Fruit fly (Drosophila melanogaster) Kc167 (cell line): ENCODE measurements around the gene amx.

ENCODE experiments used
- Myc ChIP-seq: fragments of >200 bp; optimal IDR thresholded peaks from 2 replicates; lab custom pipeline; 2017; ENCODE audit warnings: missing external identifiers
- Sin3A ChIP-seq: fragments of >200 bp; optimal IDR thresholded peaks from 2 replicates; lab custom pipeline; 2018; ENCODE audit warnings: missing external identifiers
- h ChIP-seq: fragments of >200 bp; optimal IDR thresholded peaks from 3 replicates; lab custom pipeline; 2018; ENCODE audit warnings: missing external identifiers
- insv ChIP-seq: fragments of >200 bp; optimal IDR thresholded peaks from 3 replicates; lab custom pipeline; 2018; ENCODE audit warnings: missing external identifiers
- psq ChIP-seq: fragments of >200 bp; optimal IDR thresholded peaks from 2 replicates; lab custom pipeline; 2017; ENCODE audit warnings: missing external identifiers
- ttk ChIP-seq: sonication (Bioruptor generic); optimal IDR thresholded peaks from 2 replicates; lab custom pipeline; 2017; ENCODE audit warnings: missing external identifiers

amx gene

DNA sequence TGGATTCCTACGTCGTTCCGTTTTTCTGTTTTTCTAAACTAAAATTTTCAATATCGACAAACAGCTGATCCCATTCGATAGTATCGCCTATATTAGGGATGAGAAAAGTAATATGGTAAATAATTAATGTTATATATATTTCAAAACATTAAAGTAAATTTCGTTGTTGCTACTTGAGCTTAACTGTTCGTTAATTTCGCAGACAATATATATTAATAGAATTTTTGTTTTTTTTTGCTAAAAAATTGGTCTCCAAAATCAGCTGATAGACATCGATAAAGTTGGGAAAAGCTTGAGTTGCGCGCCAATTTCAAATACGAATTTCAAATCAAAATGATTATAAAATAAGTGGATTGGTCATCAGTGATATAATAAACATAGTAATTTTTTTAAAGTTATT, 50.8 kb downstream of the amx start, which contains the start of gene CG12118:
Gene CG12118 (minus strand): TSS at position 53 of the 400 bp plus-strand sequence.
- no peak for TF ChIP-seq insv (lab: Kevin White, UChicago)
- TF ChIP-seq Myc (lab: Kevin White, UChicago): no peak
- TF ChIP-seq h (lab: Kevin White, UChicago): no peak
- TF ChIP-seq ttk: no peak
- TF ChIP-seq psq: no peak
- TF ChIP-seq Sin3A (lab: Kevin White, UChicago): no peak
